Fruit fly (Drosophila melanogaster) whole organism, embryonic: ENCODE data around the gene CG15356.

Experiments
- Asciz ChIP-seq: fragments of 200-800 bp; sonication (Bioruptor generic); optimal IDR thresholded peaks from 2 replicates; lab custom pipeline; 2017; ENCODE audit warnings: missing biosample characterization, mild to moderate bottlenecking, missing genetic modification characterization, missing genetic modification reagents
- BtbVII ChIP-seq: fragments of 200-800 bp; sonication (Bioruptor generic); optimal IDR thresholded peaks from 3 replicates; lab custom pipeline; 2017; ENCODE audit warnings: missing biosample characterization, mild to moderate bottlenecking, missing genetic modification characterization
- CG10366 ChIP-seq: fragments of 200-800 bp; sonication (Bioruptor generic); IDR thresholded peaks from 2 replicates; pipeline ENCODE4 v1.3.6; 2022; ENCODE audit warnings: missing biosample characterization, missing genetic modification characterization
- CG11456 ChIP-seq: fragments of 200-800 bp; sonication (Bioruptor generic); IDR thresholded peaks from 3 replicates; pipeline ENCODE4 v1.3.6; 2022; ENCODE audit warnings: missing biosample characterization, missing genetic modification characterization
- CG12155 ChIP-seq: fragments of 200-800 bp; sonication (Bioruptor generic); optimal IDR thresholded peaks from 3 replicates; lab custom pipeline; 2016; ENCODE audit warnings: missing biosample characterization, missing genetic modification characterization
- CG13123 ChIP-seq: fragments of 200-800 bp; sonication (Bioruptor generic); optimal IDR thresholded peaks from 2 replicates; lab custom pipeline; 2016; ENCODE audit warnings: missing biosample characterization, missing genetic modification characterization
- CG13287 ChIP-seq: fragments of 200-800 bp; sonication (Bioruptor generic); IDR thresholded peaks from 2 replicates; pipeline ENCODE4 v1.3.6; 2022; ENCODE audit warnings: missing biosample characterization, missing genetic modification characterization; ENCODE audit not compliant: partially characterized antibody
- CG32532 ChIP-seq: fragments of 200-800 bp; sonication (Bioruptor generic); IDR thresholded peaks from 2 replicates; pipeline ENCODE4 v1.3.6; 2022; ENCODE audit warnings: missing biosample characterization, missing genetic modification characterization
- CG34422 ChIP-seq: fragments of 200-800 bp; sonication (Bioruptor generic); IDR thresholded peaks from 3 replicates; pipeline ENCODE4 v1.3.6; 2022; ENCODE audit warnings: missing biosample characterization, missing genetic modification characterization
- CG6791 ChIP-seq: fragments of 200-800 bp; sonication (Bioruptor generic); IDR thresholded peaks from 3 replicates; pipeline ENCODE4 v1.3.6; 2022; ENCODE audit warnings: missing biosample characterization, missing genetic modification characterization; ENCODE audit not compliant: partially characterized antibody
- CG7745 ChIP-seq: fragments of 200-800 bp; sonication (Bioruptor generic); optimal IDR thresholded peaks from 2 replicates; lab custom pipeline; 2018; ENCODE audit warnings: missing biosample characterization, mild to moderate bottlenecking, missing genetic modification characterization, moderate library complexity
- CG7987 ChIP-seq: fragments of 200-800 bp; sonication (Bioruptor generic); optimal IDR thresholded peaks from 2 replicates; lab custom pipeline; 2018; ENCODE audit warnings: missing biosample characterization, mild to moderate bottlenecking, missing genetic modification characterization, moderate library complexity
- CG9797 ChIP-seq: fragments of 200-800 bp; sonication (Bioruptor generic); optimal IDR thresholded peaks from 3 replicates; lab custom pipeline; 2018; ENCODE audit warnings: missing biosample characterization, mild to moderate bottlenecking, missing genetic modification characterization
- Camta ChIP-seq: fragments of 200-800 bp; sonication (Bioruptor generic); optimal IDR thresholded peaks from 2 replicates; lab custom pipeline; 2016; ENCODE audit warnings: missing biosample characterization, missing genetic modification characterization
- Deaf1 ChIP-seq: fragments of 200-800 bp; optimal IDR thresholded peaks from 3 replicates; lab custom pipeline; 2019; ENCODE audit warnings: missing biosample characterization, mild to moderate bottlenecking, missing genetic modification characterization, moderate library complexity
- Elba2 ChIP-seq: fragments of 200-800 bp; sonication (Bioruptor generic); optimal IDR thresholded peaks from 3 replicates; lab custom pipeline; 2016; ENCODE audit warnings: missing biosample characterization, missing genetic modification characterization
- HLH4C ChIP-seq: fragments of 200-800 bp; sonication (Bioruptor generic); IDR thresholded peaks from 3 replicates; pipeline ENCODE4 v1.3.6; 2022; ENCODE audit warnings: missing biosample characterization, missing genetic modification characterization; ENCODE audit not compliant: partially characterized antibody
- HLH54F ChIP-seq: fragments of 200-800 bp; sonication (Bioruptor generic); optimal IDR thresholded peaks from 3 replicates; lab custom pipeline; 2016; ENCODE audit warnings: missing biosample characterization, missing genetic modification characterization
- MTF-1 ChIP-seq: fragments of 200-800 bp; sonication (Bioruptor generic); optimal IDR thresholded peaks from 2 replicates; lab custom pipeline; 2018; ENCODE audit warnings: missing biosample characterization, mild to moderate bottlenecking, missing genetic modification characterization, borderline replicate concordance
- Nf-YA ChIP-seq: fragments of 200-800 bp; sonication (Bioruptor generic); IDR thresholded peaks from 2 replicates; pipeline ENCODE4 v1.3.6; 2022; ENCODE audit warnings: missing biosample characterization, missing genetic modification characterization
- Nf-YB ChIP-seq: fragments of 200-800 bp; sonication (Bioruptor generic); optimal IDR thresholded peaks from 3 replicates; lab custom pipeline; 2019; ENCODE audit warnings: missing biosample characterization, mild to moderate bottlenecking, missing genetic modification characterization, moderate library complexity
- Oaz ChIP-seq: fragments of 200-800 bp; sonication (Bioruptor generic); IDR thresholded peaks from 2 replicates; pipeline ENCODE4 v1.3.6; 2022; ENCODE audit warnings: missing biosample characterization, missing genetic modification characterization
- Poxn ChIP-seq: fragments of 200-800 bp; sonication (Bioruptor generic); IDR thresholded peaks from 2 replicates; pipeline ENCODE4 v1.3.6; 2022; ENCODE audit warnings: missing biosample characterization, missing genetic modification characterization
- Sox100B ChIP-seq: fragments of 200-800 bp; sonication (Bioruptor generic); optimal IDR thresholded peaks from 3 replicates; lab custom pipeline; 2018; ENCODE audit warnings: missing biosample characterization, mild to moderate bottlenecking, missing genetic modification characterization
- Spps ChIP-seq: fragments of 200-800 bp; sonication (Bioruptor generic); optimal IDR thresholded peaks from 2 replicates; lab custom pipeline; 2018; ENCODE audit warnings: missing biosample characterization, mild to moderate bottlenecking, missing genetic modification characterization
- Sry-β ChIP-seq: fragments of 200-800 bp; sonication (Bioruptor generic); optimal IDR thresholded peaks from 2 replicates; lab custom pipeline; 2018; ENCODE audit warnings: missing biosample characterization, mild to moderate bottlenecking, missing genetic modification characterization, moderate library complexity
- TFAM ChIP-seq: fragments of 200-800 bp; sonication (Bioruptor generic); optimal IDR thresholded peaks from 2 replicates; lab custom pipeline; 2017; ENCODE audit warnings: missing biosample characterization, missing genetic modification characterization, inconsistent platforms
- abd-A ChIP-seq: fragments of 200-800 bp; sonication (Bioruptor generic); optimal IDR thresholded peaks from 3 replicates; lab custom pipeline; 2019; ENCODE audit warnings: missing biosample characterization, mild to moderate bottlenecking, missing genetic modification characterization, moderate library complexity
- chinmo ChIP-seq: fragments of 200-800 bp; sonication (Bioruptor generic); IDR thresholded peaks from 4 replicates; pipeline ENCODE4 v1.3.6; 2022; ENCODE audit warnings: missing biosample characterization, missing genetic modification characterization; ENCODE audit not compliant: partially characterized antibody
- crol ChIP-seq: fragments of 200-800 bp; sonication (Bioruptor generic); IDR thresholded peaks from 2 replicates; pipeline ENCODE4 v1.3.6; 2022; ENCODE audit warnings: missing biosample characterization, missing genetic modification characterization
- ftz-f1 ChIP-seq: fragments of 200-800 bp; sonication (Bioruptor generic); optimal IDR thresholded peaks from 2 replicates; lab custom pipeline; 2016; ENCODE audit warnings: missing biosample characterization, missing genetic modification characterization
- gro ChIP-seq: fragments of 200-800 bp; sonication (Bioruptor generic); optimal IDR thresholded peaks from 2 replicates; lab custom pipeline; 2016; ENCODE audit warnings: missing biosample characterization, missing genetic modification characterization
- kni ChIP-seq: fragments of 200-800 bp; sonication (Bioruptor generic); optimal IDR thresholded peaks from 3 replicates; lab custom pipeline; 2017; ENCODE audit warnings: mild to moderate bottlenecking, missing biosample characterization, missing genetic modification reagents, missing genetic modification characterization
- knrl ChIP-seq: fragments of 200-800 bp; sonication (Bioruptor generic); IDR thresholded peaks from 3 replicates; pipeline ENCODE4 v1.3.6; 2022; ENCODE audit warnings: missing biosample characterization, missing genetic modification characterization; ENCODE audit not compliant: partially characterized antibody
- nerfin-1 ChIP-seq: fragments of 200-800 bp; sonication (Bioruptor generic); optimal IDR thresholded peaks from 3 replicates; lab custom pipeline; 2019; ENCODE audit warnings: missing biosample characterization, mild to moderate bottlenecking, missing genetic modification characterization, moderate library complexity
- oc ChIP-seq: fragments of 200-800 bp; sonication (Bioruptor generic); optimal IDR thresholded peaks from 2 replicates; lab custom pipeline; 2018; ENCODE audit warnings: missing biosample characterization, mild to moderate bottlenecking, missing genetic modification characterization, moderate library complexity
- peb ChIP-seq: fragments of 200-800 bp; sonication (Bioruptor generic); IDR thresholded peaks from 2 replicates; pipeline ENCODE4 v1.3.6; 2022; ENCODE audit warnings: missing biosample characterization, missing genetic modification characterization
- prd ChIP-seq, 3 experiments: fragments of >200 bp in 2 of 3; fragments of 200-800 bp in 1 of 3; sonication (Bioruptor generic) in 1 of 3; optimal IDR thresholded peaks in 2 of 3; IDR thresholded peaks in 1 of 3; 2 replicates in 2 of 3; 3 replicates in 1 of 3; pipeline versions ENCODE4 v1.3.6 to Lab custom; 2017 to 2022; ENCODE audit warnings: missing biosample characterization in 1 of 3, missing genetic modification characterization in 1 of 3
- sd ChIP-seq: fragments of 200-800 bp; sonication (Bioruptor generic); optimal IDR thresholded peaks from 3 replicates; lab custom pipeline; 2018; ENCODE audit warnings: missing biosample characterization, mild to moderate bottlenecking, missing genetic modification characterization, moderate library complexity
- seq ChIP-seq: fragments of 200-800 bp; sonication (Bioruptor generic); IDR thresholded peaks from 2 replicates; pipeline ENCODE4 v1.3.6; 2022; ENCODE audit warnings: missing biosample characterization, missing genetic modification characterization
- slp2 ChIP-seq: fragments of 200-800 bp; sonication (Bioruptor generic); optimal IDR thresholded peaks from 2 replicates; lab custom pipeline; 2016; ENCODE audit warnings: missing biosample characterization, missing genetic modification characterization
- stwl ChIP-seq: fragments of 200-800 bp; sonication (Bioruptor generic); optimal IDR thresholded peaks from 3 replicates; lab custom pipeline; 2018; ENCODE audit warnings: missing biosample characterization, mild to moderate bottlenecking, missing genetic modification characterization, moderate library complexity
- tap ChIP-seq: fragments of 200-800 bp; optimal IDR thresholded peaks from 3 replicates; lab custom pipeline; 2019; ENCODE audit warnings: missing biosample characterization, mild to moderate bottlenecking, missing genetic modification characterization, moderate library complexity
- tna ChIP-seq: fragments of 200-800 bp; sonication (Bioruptor generic); IDR thresholded peaks from 2 replicates; pipeline ENCODE4 v1.3.6; 2022; ENCODE audit warnings: missing biosample characterization, missing genetic modification characterization; ENCODE audit not compliant: partially characterized antibody
- ttk ChIP-seq: fragments of 200-800 bp; sonication (Bioruptor generic); IDR thresholded peaks from 2 replicates; pipeline ENCODE4 v2.1.2; 2022; ENCODE audit warnings: missing biosample characterization, missing genetic modification characterization
- z ChIP-seq: fragments of 200-800 bp; sonication (Bioruptor generic); IDR thresholded peaks from 3 replicates; pipeline ENCODE4 v1.3.6; 2022; ENCODE audit warnings: missing biosample characterization, missing genetic modification characterization
- zen ChIP-seq: fragments of 200-800 bp; sonication (Bioruptor generic); optimal IDR thresholded peaks from 3 replicates; lab custom pipeline; 2018; ENCODE audit warnings: missing biosample characterization, mild to moderate bottlenecking, missing genetic modification characterization, moderate library complexity
- zf30C ChIP-seq: fragments of 200-800 bp; sonication (Bioruptor generic); optimal IDR thresholded peaks from 3 replicates; lab custom pipeline; 2018; ENCODE audit warnings: missing biosample characterization, mild to moderate bottlenecking, missing genetic modification characterization

Gene CG15356

DNA sequence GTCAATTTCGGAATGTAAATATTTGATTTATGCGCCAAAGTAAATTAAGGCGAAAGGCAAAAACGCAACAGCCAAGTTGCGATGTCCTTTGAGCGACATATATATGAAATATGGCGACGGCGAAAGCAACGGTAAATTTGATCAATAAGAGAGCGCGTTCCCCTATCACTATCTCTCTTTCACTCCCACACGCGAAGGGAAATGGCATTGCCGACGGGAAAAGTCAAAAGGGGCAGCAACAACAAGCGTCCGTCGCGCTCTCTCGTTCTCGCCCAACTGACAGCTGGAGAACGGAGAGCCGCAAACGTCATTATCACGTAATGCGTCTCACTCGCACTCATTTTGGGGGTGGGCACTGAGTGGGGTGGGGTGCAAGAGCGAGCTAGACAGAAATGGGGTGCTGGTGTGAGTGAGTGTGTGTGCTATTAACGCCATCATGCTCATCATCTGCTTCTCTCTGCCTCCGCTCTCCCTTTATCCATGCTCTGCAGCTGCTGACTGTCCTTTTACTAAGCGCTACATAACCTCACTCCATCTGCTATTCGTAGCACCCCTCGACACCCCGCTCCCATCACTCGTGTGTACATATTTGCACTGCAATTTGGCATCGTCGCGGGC, 10.1 kb downstream of the CG15356 start, which contains the start of gene erm (continued):
- TF ChIP-seq HLH54F (GFP tag; lab: Kevin White, UChicago) (no peak), crol (GFP tag; lab: Robert Waterston, UW) (peak; percentile 91), Spps (tag; lab: Kevin White, UChicago) (no peak), nerfin-1 (tag; lab: Kevin White, UChicago) (peak; percentile 50), TFAM (no peak), sd (tag; lab: Kevin White, UChicago) (no peak), CG7987 (no peak), CG12155 (no peak), kni (peak; percentile 37), ttk (GFP tag; lab: Robert Waterston, UW) (peak; percentile 42; the same call in 1 of the 2 replicates), CG34422 (GFP tag; lab: Robert Waterston, UW) (0 out of 3 replicates have a peak, but pooled peaks have one; percentile 17), CG13287 (peak; percentile 28), Nf-YA (GFP tag; lab: Robert Waterston, UW) (no peak), Oaz (no peak), abd-A (tag; lab: Kevin White, UChicago) (peak; percentile 78), z (GFP tag; lab: Robert Waterston, UW) (peak; percentile 67; the same call in 1 of the 3 replicates), BtbVII (no peak), CG32532 (peak; percentile 29; the same call in 1 of the 2 replicates), tap (tag; lab: Kevin White, UChicago) (no peak), tna (GFP tag; lab: Robert Waterston, UW) (0 out of 2 replicates have a peak, but pooled peaks have one; percentile 33), zen (peak; percentile 57), ftz-f1 (peak; percentile 46), chinmo (GFP tag; lab: Robert Waterston, UW) (0 out of 4 replicates have a peak, but pooled peaks have one; percentile 59), Nf-YB (GFP tag; lab: Kevin White, UChicago) (peak; percentile 97), peb (GFP tag; lab: Robert Waterston, UW) (no peak), Asciz (no peak), Camta (no peak), CG13123 (GFP tag; lab: Kevin White, UChicago) (no peak), MTF-1 (GFP tag; lab: Kevin White, UChicago) (peak; percentile 74), Sox100B (GFP tag; lab: Kevin White, UChicago) (no peak), prd (optimal IDR thresholded peaks at IDR 0.05; lab: Kevin White, UChicago) (no peak), prd (GFP tag; IDR thresholded peaks at IDR 0.05; lab: Robert Waterston, UW) (no peak), gro (GFP tag; lab: Kevin White, UChicago) (no peak), HLH4C (0 out of 3 replicates have a peak, but pooled peaks have one; percentile 28), slp2 (GFP tag; lab: Kevin White, UChicago) (no peak), CG7745 (no peak), Poxn (GFP tag; lab: Robert Waterston, UW) (no peak), knrl (no peak), CG6791 (GFP tag; lab: Robert Waterston, UW) (0 out of 3 replicates have a peak, but pooled peaks have one; percentile 5), oc (peak; percentile 74), Sry-β (GFP tag; lab: Kevin White, UChicago) (no peak), CG11456 (GFP tag; lab: Robert Waterston, UW) (no peak), zf30C (no peak), Deaf1 (peak; percentile 76), CG10366 (GFP tag; lab: Robert Waterston, UW) (no peak), Elba2 (GFP tag; lab: Kevin White, UChicago) (peak; percentile 57), CG9797 (GFP tag; lab: Kevin White, UChicago) (no peak), stwl (tag; lab: Kevin White, UChicago) (no peak), seq (peak; percentile 90)
